Fruit fly (Drosophila melanogaster): Measurements from ENCODE around the gene Osi17.

DNA sequence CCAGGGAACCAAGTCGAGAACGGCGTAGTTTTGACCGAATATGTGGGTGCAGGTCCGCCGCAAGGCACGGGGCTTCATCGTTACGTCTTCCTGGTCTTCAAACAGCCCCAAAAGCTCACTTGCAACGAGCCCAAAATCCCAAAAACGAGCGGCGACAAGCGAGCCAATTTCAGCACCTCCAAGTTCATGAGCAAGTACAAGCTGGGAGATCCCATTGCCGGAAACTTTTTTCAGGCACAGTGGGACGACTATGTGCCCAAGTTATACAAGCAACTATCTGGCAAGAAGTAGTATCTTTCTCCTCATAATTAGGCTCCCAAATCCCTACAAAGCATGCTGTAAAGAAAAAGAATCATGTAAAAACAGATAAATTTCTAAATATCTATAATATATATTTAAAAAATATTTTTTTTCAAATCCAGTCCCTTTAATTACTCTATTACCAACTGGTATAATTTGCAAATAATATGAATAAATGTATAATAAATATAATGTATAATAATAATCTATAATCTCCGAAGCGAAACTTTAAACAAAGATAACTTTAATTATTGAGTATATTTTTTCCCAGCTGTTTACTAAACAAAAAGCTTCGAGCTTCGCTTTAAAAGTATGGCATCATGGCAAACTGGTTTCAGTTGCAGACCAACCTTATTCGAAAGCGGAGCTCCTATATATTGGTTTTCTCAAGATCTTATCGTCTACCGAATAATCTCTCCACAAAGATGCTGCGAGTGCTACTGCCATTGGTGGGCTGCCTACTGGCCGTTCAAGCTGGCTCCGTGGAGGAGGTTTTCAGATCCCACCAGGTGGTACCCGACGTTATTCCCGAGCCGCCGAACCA is 32.0 kb downstream of the Osi17 start, which contains the start of gene CG17919:
- TF ChIP-seq CG33017 (tag; optimal IDR thresholded peaks at IDR 0.05) (no peak), Hr96 (GFP tag; optimal IDR thresholded peaks at IDR 0.05) (no peak), tj (GFP tag; optimal IDR thresholded peaks at IDR 0.05) (no peak), cic (GFP tag; optimal IDR thresholded peaks at IDR 0.05) (no peak), CG5204 (GFP tag; optimal IDR thresholded peaks at IDR 0.05) (no peak), Clk (GFP tag; optimal IDR thresholded peaks at IDR 0.05) (no peak), CG1620 (GFP tag; optimal IDR thresholded peaks at IDR 0.05) (no peak), Crg-1 (GFP tag; optimal IDR thresholded peaks at IDR 0.05) (no peak), CG7045 (GFP tag; optimal IDR thresholded peaks at IDR 0.05) (no peak), pad (GFP tag; optimal IDR thresholded peaks at IDR 0.05) (no peak), cnc (optimal IDR thresholded peaks at IDR 0.05) (no peak), Mnt (GFP tag; optimal IDR thresholded peaks at IDR 0.05) (no peak)

Measured in whole organism, adult.